Fruit fly (Drosophila melanogaster): ENCODE results near the gene CG32270.
A peak's percentile ranks its signal among the peaks of the same experiment; 100 is the strongest.

Gene CG32270

dm6 chr3L:3203062-3203461, 5.7 kb downstream of the CG32270 start, which contains the start of gene CG32271:
CG32271 (minus strand) TSS chr3L:3203162.
- TF ChIP-seq vvl (GFP tag; IDR thresholded peaks at IDR 0.05) = no peak
- no peak for TF ChIP-seq CG4854 (GFP tag; optimal IDR thresholded peaks at IDR 0.05)
- TF ChIP-seq ftz-f1 (GFP tag; optimal IDR thresholded peaks at IDR 0.05) = no peak
- TF ChIP-seq CG8290 (GFP tag; optimal IDR thresholded peaks at IDR 0.05) = no peak
- no peak for TF ChIP-seq CG8290 (tag; optimal IDR thresholded peaks at IDR 0.05)
- no peak for TF ChIP-seq CG15696 (tag; optimal IDR thresholded peaks at IDR 0.05)
- no peak for TF ChIP-seq cwo (GFP tag; optimal IDR thresholded peaks at IDR 0.05)
- no peak for TF ChIP-seq CG6254 (GFP tag; optimal IDR thresholded peaks at IDR 0.05)
- TF ChIP-seq hkb (optimal IDR thresholded peaks at IDR 0.05) = no peak
- TF ChIP-seq hkb (GFP tag; IDR thresholded peaks at IDR 0.05) = no peak
- no peak for TF ChIP-seq CG12104 (GFP tag; optimal IDR thresholded peaks at IDR 0.05)
- no peak for TF ChIP-seq exex (tag; optimal IDR thresholded peaks at IDR 0.05)
- TF ChIP-seq Bgb (GFP tag; IDR thresholded peaks at IDR 0.05; ENCODE audit: partially characterized antibody) = no peak
- TF ChIP-seq zfh2 (GFP tag; optimal IDR thresholded peaks at IDR 0.05) = no peak
- TF ChIP-seq Stat92E (GFP tag; optimal IDR thresholded peaks at IDR 0.05) = no peak

- TF ChIP-seq prd (optimal IDR thresholded peaks at IDR 0.05) (no peak), prd (GFP tag; IDR thresholded peaks at IDR 0.05) (peak; percentile 82), CG17829 (tag; optimal IDR thresholded peaks at IDR 0.05) (peak; percentile 87), run (tag; optimal IDR thresholded peaks at IDR 0.05) (no peak), disco-r (GFP tag; optimal IDR thresholded peaks at IDR 0.05) (peak; percentile 80), NC2α (GFP tag; optimal IDR thresholded peaks at IDR 0.05) (no peak), CG15011 (GFP tag; optimal IDR thresholded peaks at IDR 0.05) (no peak), caup (GFP tag; optimal IDR thresholded peaks at IDR 0.05; ENCODE audit: severe bottlenecking) (peak; percentile 69), CG14050 (GFP tag; IDR thresholded peaks at IDR 0.05) (peak; percentile 23; the same call in 1 of the 3 replicates), Med (GFP tag) (peak; percentile 97), sr (GFP tag; IDR thresholded peaks at IDR 0.05) (no peak; the same call in 2 of the 3 replicates), gt (GFP tag; IDR thresholded peaks at IDR 0.05) (peak; percentile 35; the same call in 1 of the 2 replicates), wek (GFP tag; optimal IDR thresholded peaks at IDR 0.05) (peak; percentile 80), Hand (GFP tag; optimal IDR thresholded peaks at IDR 0.05) (no peak), Dp (GFP tag; optimal IDR thresholded peaks at IDR 0.05) (peak; percentile 22), CG2712 (tag; optimal IDR thresholded peaks at IDR 0.05) (peak; percentile 85), CG9932 (GFP tag; IDR thresholded peaks at IDR 0.05) (peak; percentile 88), seq (GFP tag; IDR thresholded peaks at IDR 0.05) (peak; percentile 45; the same call in 1 of the 2 replicates), CG12236 (GFP tag; optimal IDR thresholded peaks at IDR 0.05) (peak; percentile 41), NfI (GFP tag; optimal IDR thresholded peaks at IDR 0.05) (peak; percentile 73), CG8944 (GFP tag; optimal IDR thresholded peaks at IDR 0.05) (peak; percentile 82), vnd (GFP tag; IDR thresholded peaks at IDR 0.05; ENCODE audit: partially characterized antibody) (no peak), en (GFP tag; optimal IDR thresholded peaks at IDR 0.05) (peak; percentile 53), CG3407 (GFP tag; optimal IDR thresholded peaks at IDR 0.05) (peak; percentile 33), Nf-YC (tag; optimal IDR thresholded peaks at IDR 0.05) (no peak), Nf-YB (GFP tag; optimal IDR thresholded peaks at IDR 0.05) (peak; percentile 42), GATAe (GFP tag; conservative IDR thresholded peaks at IDR 0.05) (no peak), H15 (GFP tag; IDR thresholded peaks at IDR 0.05) (peak; percentile 63; the same call in 2 of the 3 replicates), Side (GFP tag; optimal IDR thresholded peaks at IDR 0.05) (peak; percentile 86), ato (GFP tag; IDR thresholded peaks at IDR 0.05; ENCODE audit: partially characterized antibody) (no peak), bcd (GFP tag; optimal IDR thresholded peaks at IDR 0.05) (peak; percentile 73), CG16779 (GFP tag; IDR thresholded peaks at IDR 0.05) (no peak), CG17186 (GFP tag; optimal IDR thresholded peaks at IDR 0.05) (peak; percentile 81)
Measured at dm6 chr3L:3198447-3199402, 10.1 kb downstream of the CG32270 start, which contains the start of the genes CG32276 and gry. CG32276 (minus strand) TSS chr3L:3199047. gry (plus strand) TSS chr3L:3199090.
